Fruit fly (Drosophila melanogaster): ENCODE results near the gene TwdlF.
"Not testable (repeated sequence)": the region's sequence is repeated elsewhere in the genome, so short reads cannot be mapped to it uniquely, and the experiment has no call there.

TwdlF gene

dm6 chr3R:4246578-4247070 lies at the start of gene TwdlF:
TSS of gene TwdlF (plus strand) at chr3R:4247020.
- no peak for TF ChIP-seq noc (tag; optimal IDR thresholded peaks at IDR 0.05)

- no peak for TF ChIP-seq noc (tag; optimal IDR thresholded peaks at IDR 0.05)
Measured at dm6 chr3R:4197055-4197454, 49.8 kb upstream of the TwdlF start, which contains the start of gene beta-Man. TSS of gene beta-Man (plus strand) at chr3R:4197206.

- not testable (repeated sequence) for TF ChIP-seq noc (tag; optimal IDR thresholded peaks at IDR 0.05)
Measured at dm6 chr3R:4211483-4211882, 35.3 kb upstream of the TwdlF start, which contains the start of gene aux. TSS of gene aux (plus strand) at chr3R:4211783.

dm6 chr3R:4214038-4214437 lies 32.8 kb upstream of the TwdlF start:
- no peak for TF ChIP-seq noc (tag; optimal IDR thresholded peaks at IDR 0.05)

- no peak for TF ChIP-seq noc (tag; optimal IDR thresholded peaks at IDR 0.05)
Measured at dm6 chr3R:4214601-4215000, 32.2 kb upstream of the TwdlF start.

- peak; percentile 68 for TF ChIP-seq noc (tag; optimal IDR thresholded peaks at IDR 0.05)
Measured at dm6 chr3R:4215264-4215993, 31.4 kb upstream of the TwdlF start, which contains the start of gene CG14636. TSS of gene CG14636 (minus strand) at chr3R:4215314.

- no peak for TF ChIP-seq noc (tag; optimal IDR thresholded peaks at IDR 0.05)
Measured at dm6 chr3R:4220030-4220429, 26.8 kb upstream of the TwdlF start, which contains the start of gene CG31516. TSS of gene CG31516 (minus strand) at chr3R:4220130.

dm6 chr3R:4220780-4221179 lies 26.0 kb upstream of the TwdlF start:
- no peak for TF ChIP-seq noc (tag; optimal IDR thresholded peaks at IDR 0.05)

- TF ChIP-seq noc (tag; optimal IDR thresholded peaks at IDR 0.05): no peak
Measured at dm6 chr3R:4228426-4228825, 18.4 kb upstream of the TwdlF start.

- TF ChIP-seq noc (tag; optimal IDR thresholded peaks at IDR 0.05): peak; percentile 87
Measured at dm6 chr3R:4229137-4229764, 17.6 kb upstream of the TwdlF start, which contains the start of gene DhpD. TSS of gene DhpD (minus strand) at chr3R:4229238.

- TF ChIP-seq noc (tag; optimal IDR thresholded peaks at IDR 0.05): no peak
Measured at dm6 chr3R:4232139-4233017, 14.4 kb upstream of the TwdlF start, which contains the start of gene CG14641. TSS of gene CG14641 (minus strand) at chr3R:4232342.

- TF ChIP-seq noc (tag; optimal IDR thresholded peaks at IDR 0.05): no peak
Measured at dm6 chr3R:4233018-4233385, 13.8 kb upstream of the TwdlF start, which contains the start of gene abs. TSS of gene abs (plus strand) at chr3R:4233047.

dm6 chr3R:4234991-4235553 lies 11.7 kb upstream of the TwdlF start, which contains the start of gene Gel:
TSS of gene Gel (plus strand) at chr3R:4235217.
- peak; percentile 49 for TF ChIP-seq noc (tag; optimal IDR thresholded peaks at IDR 0.05)

- TF ChIP-seq noc (tag; optimal IDR thresholded peaks at IDR 0.05): no peak
Measured at dm6 chr3R:4236534-4236933, 10.3 kb upstream of the TwdlF start.

- TF ChIP-seq noc (tag; optimal IDR thresholded peaks at IDR 0.05): no peak
Measured at dm6 chr3R:4241776-4242175, 5.0 kb upstream of the TwdlF start.
